Worm (Caenorhabditis elegans): ENCODE results near the gene cht-6.

Gene cht-6

ce11 chrV:6430526-6431371 is 16.0 kb downstream of the cht-6 start (continued):
- TF ChIP-seq nhr-76 (tag; optimal IDR thresholded peaks at IDR 0.05): no peak
- TF ChIP-seq F26F4.8 (GFP tag; conservative IDR thresholded peaks at IDR 0.05): no peak
- TF ChIP-seq madf-5 (GFP tag; IDR thresholded peaks at IDR 0.05): no peak
- TF ChIP-seq nhr-102 (tag; optimal IDR thresholded peaks at IDR 0.05): no peak
- TF ChIP-seq mxl-3 (GFP tag; optimal IDR thresholded peaks at IDR 0.05): no peak
- TF ChIP-seq Y75B8A.6 (GFP tag; IDR thresholded peaks at IDR 0.05): no peak
- TF ChIP-seq aly-2 (tag; optimal IDR thresholded peaks at IDR 0.05): no peak
- no peak for TF ChIP-seq sdz-12 (GFP tag; optimal IDR thresholded peaks at IDR 0.05)
- no peak for TF ChIP-seq nhr-48 (tag; optimal IDR thresholded peaks at IDR 0.05)
- no peak for TF ChIP-seq zag-1 (tag; optimal IDR thresholded peaks at IDR 0.05)
- TF ChIP-seq daf-8 (GFP tag; IDR thresholded peaks at IDR 0.05): no peak
- no peak for TF ChIP-seq lsy-2 (tag; optimal IDR thresholded peaks at IDR 0.05)
- peak; percentile 89 for TF ChIP-seq nhr-28 (tag; optimal IDR thresholded peaks at IDR 0.05)
- no peak for TF ChIP-seq F49E8.2 (tag; optimal IDR thresholded peaks at IDR 0.05; ENCODE audit: borderline replicate concordance)
- no peak for TF ChIP-seq tag-97 (GFP tag; IDR thresholded peaks at IDR 0.05)
- TF ChIP-seq lir-3 (tag; optimal IDR thresholded peaks at IDR 0.05): no peak
- TF ChIP-seq hif-1 (tag; optimal IDR thresholded peaks at IDR 0.05): no peak
- no peak for TF ChIP-seq ceh-20 (GFP tag; IDR thresholded peaks at IDR 0.05)
- TF ChIP-seq nhr-11 (tag; optimal IDR thresholded peaks at IDR 0.05): no peak
- TF ChIP-seq pqm-1 (tag; optimal IDR thresholded peaks at IDR 0.05): peak; percentile 65
- no peak for TF ChIP-seq duxl-1 (tag; optimal IDR thresholded peaks at IDR 0.05; ENCODE audit: poor library complexity)
- no peak for TF ChIP-seq gei-8 (GFP tag; optimal IDR thresholded peaks at IDR 0.05)
- TF ChIP-seq hlh-11 (tag; optimal IDR thresholded peaks at IDR 0.05): peak; percentile 23
- no peak for TF ChIP-seq dmd-9 (GFP tag; IDR thresholded peaks at IDR 0.05)
- no peak for TF ChIP-seq daf-12 (tag; optimal IDR thresholded peaks at IDR 0.05)
- TF ChIP-seq zip-11 (GFP tag; IDR thresholded peaks at IDR 0.05): no peak
- TF ChIP-seq Y48G9A.11 (GFP tag; IDR thresholded peaks at IDR 0.05): no peak
- TF ChIP-seq dmd-6 (GFP tag; IDR thresholded peaks at IDR 0.05): no peak; the same call in 1 of the 2 replicates
- no peak for TF ChIP-seq attf-4 (tag; optimal IDR thresholded peaks at IDR 0.05)
- peak; percentile 53 for TF ChIP-seq dve-1 (tag; optimal IDR thresholded peaks at IDR 0.05; ENCODE audit: insufficient read depth)
- no peak for TF ChIP-seq ama-1 (optimal IDR thresholded peaks at IDR 0.05)
- no peak for TF ChIP-seq nhr-41 (GFP tag; IDR thresholded peaks at IDR 0.05)
- no peak for TF ChIP-seq egl-27 (tag; optimal IDR thresholded peaks at IDR 0.05)
- TF ChIP-seq egl-43 (GFP tag; IDR thresholded peaks at IDR 0.05): no peak
- 0 out of 2 replicates have a peak, but pooled peaks have one; percentile 13 for TF ChIP-seq lin-38 (GFP tag; IDR thresholded peaks at IDR 0.05)
- no peak for TF ChIP-seq dpl-1 (GFP tag; optimal IDR thresholded peaks at IDR 0.05)
- no peak for TF ChIP-seq nhr-42 (GFP tag; IDR thresholded peaks at IDR 0.05)
- no peak for TF ChIP-seq tra-1 (GFP tag; IDR thresholded peaks at IDR 0.05)
- TF ChIP-seq vab-7 (GFP tag; IDR thresholded peaks at IDR 0.05): no peak
- TF ChIP-seq aha-1 (tag): peak; percentile 10

- TF ChIP-seq unc-62 (GFP tag; optimal IDR thresholded peaks at IDR 0.05 in 1 of 2) (peak in 1 of 2 experiments; percentile 57), unc-62 (tag; optimal IDR thresholded peaks at IDR 0.05) (no peak), lin-39 (tag; optimal IDR thresholded peaks at IDR 0.05) (no peak), egl-27 (tag; optimal IDR thresholded peaks at IDR 0.05) (no peak), nhr-77 (tag; optimal IDR thresholded peaks at IDR 0.05) (peak; percentile 68), snpc-4 (tag; optimal IDR thresholded peaks at IDR 0.05) (no peak), duxl-1 (tag; optimal IDR thresholded peaks at IDR 0.05; ENCODE audit: poor library complexity) (no peak), lsy-2 (tag; optimal IDR thresholded peaks at IDR 0.05) (peak in 1 of 2 experiments; percentile 88), T20F7.1 (GFP tag; optimal IDR thresholded peaks at IDR 0.05) (peak; percentile 39), hlh-30 (tag; optimal IDR thresholded peaks at IDR 0.05; ENCODE audit: insufficient read depth) (peak; percentile 48), ceh-28 (tag; optimal IDR thresholded peaks at IDR 0.05) (peak; percentile 56), unc-130 (GFP tag; optimal IDR thresholded peaks at IDR 0.05) (peak; percentile 75), mes-2 (tag; optimal IDR thresholded peaks at IDR 0.05; ENCODE audit: poor library complexity, severe bottlenecking) (peak; percentile 95), zip-2 (tag; optimal IDR thresholded peaks at IDR 0.05) (peak; percentile 70)
Observed at ce11 chrV:6433446-6434178, 18.8 kb downstream of the cht-6 start, which contains the start of the genes gad-1 and erfa-1. Gene gad-1, minus strand, starts transcription at chrV:6433496. Gene erfa-1, plus strand, starts transcription at chrV:6434128.
